Worm (Caenorhabditis elegans): Measurements from ENCODE around the gene T05E12.6.

The T05E12.6 gene

ce11 chrV:17064676-17065075, 24.6 kb downstream of the T05E12.6 start, which contains the start of gene srh-255:
Gene srh-255 (plus strand): TSS chrV:17064976.
- no peak for TF ChIP-seq ceh-39 (tag; optimal IDR thresholded peaks at IDR 0.05)
- TF ChIP-seq bed-3 (GFP tag; optimal IDR thresholded peaks at IDR 0.05), result no peak
- no peak for TF ChIP-seq flh-1 (GFP tag; optimal IDR thresholded peaks at IDR 0.05)
- no peak for TF ChIP-seq lin-32 (GFP tag; optimal IDR thresholded peaks at IDR 0.05)
- TF ChIP-seq mep-1 (tag; optimal IDR thresholded peaks at IDR 0.05), result no peak
- no peak for TF ChIP-seq ztf-11 (tag; optimal IDR thresholded peaks at IDR 0.05)
- TF ChIP-seq lsy-2 (tag; optimal IDR thresholded peaks at IDR 0.05), result no peak
- no peak for TF ChIP-seq hlh-1 (tag; optimal IDR thresholded peaks at IDR 0.05)
- TF ChIP-seq mab-5 (tag; optimal IDR thresholded peaks at IDR 0.05), result no peak
- TF ChIP-seq nhr-2 (tag; optimal IDR thresholded peaks at IDR 0.05), result no peak
- TF ChIP-seq ceh-83 (GFP tag; optimal IDR thresholded peaks at IDR 0.05), result no peak
- TF ChIP-seq elt-3 (tag; optimal IDR thresholded peaks at IDR 0.05), result no peak
- no peak for TF ChIP-seq nhr-12 (tag; optimal IDR thresholded peaks at IDR 0.05)
- TF ChIP-seq blmp-1 (tag; optimal IDR thresholded peaks at IDR 0.05), result no peak
- TF ChIP-seq elt-1 (tag; optimal IDR thresholded peaks at IDR 0.05; ENCODE audit: borderline replicate concordance, insufficient read depth), result no peak
- TF ChIP-seq unc-39 (tag; optimal IDR thresholded peaks at IDR 0.05), result no peak
- TF ChIP-seq nhr-76 (tag; optimal IDR thresholded peaks at IDR 0.05), result no peak
- no peak for TF ChIP-seq nhr-28 (tag; optimal IDR thresholded peaks at IDR 0.05)

DNA sequence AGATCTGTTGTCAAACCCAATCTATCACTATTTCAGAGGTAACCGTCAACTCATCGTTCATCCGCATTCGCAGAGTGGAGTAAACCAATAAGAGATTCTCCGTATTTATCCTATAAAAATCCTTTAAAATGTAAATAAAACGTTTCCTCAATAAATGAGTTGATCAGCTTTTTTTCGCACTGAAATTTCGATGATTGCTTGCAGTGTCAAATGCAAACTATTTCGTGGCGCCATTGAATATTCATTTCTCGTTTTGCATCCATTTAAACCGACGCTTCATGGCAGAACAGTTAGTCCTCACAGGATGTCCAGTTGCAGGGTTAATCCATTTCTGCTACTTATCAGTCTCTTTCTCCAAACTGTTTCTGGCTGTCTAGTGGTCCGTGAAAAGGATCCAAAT, 27.7 kb downstream of the T05E12.6 start, which contains the start of gene F28B1.9:
Gene F28B1.9 (plus strand): TSS at position 301 of the 400 bp plus-strand sequence.
- TF ChIP-seq ceh-39 (tag; optimal IDR thresholded peaks at IDR 0.05) (no peak), nhr-12 (tag; optimal IDR thresholded peaks at IDR 0.05) (no peak), drap-1 (GFP tag; optimal IDR thresholded peaks at IDR 0.05) (no peak), nhr-28 (tag; optimal IDR thresholded peaks at IDR 0.05) (no peak), lin-32 (GFP tag; optimal IDR thresholded peaks at IDR 0.05) (no peak), mep-1 (tag; optimal IDR thresholded peaks at IDR 0.05) (no peak)

DNA sequence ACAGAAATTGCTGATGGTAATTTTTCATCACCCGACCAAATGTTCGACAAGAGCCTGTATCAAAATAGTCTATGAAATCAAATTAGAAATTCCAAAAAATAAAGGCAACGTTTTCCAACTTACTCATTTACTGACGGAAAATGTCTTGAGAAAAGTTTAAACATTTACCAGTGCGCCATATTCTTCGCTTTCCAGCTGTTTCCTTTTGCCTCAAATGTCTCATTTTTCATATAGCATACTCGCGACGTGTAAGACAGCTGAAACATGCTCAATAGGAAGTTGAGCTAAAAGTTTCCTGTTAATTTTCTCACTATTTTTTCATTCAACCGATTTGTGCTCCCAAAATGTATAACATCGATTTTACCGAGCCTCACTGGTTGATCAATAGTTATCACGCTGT, 29.3 kb downstream of the T05E12.6 start, which contains the start of gene sri-66:
Gene sri-66 (plus strand): TSS at position 301 of the 400 bp plus-strand sequence.
- TF ChIP-seq lin-13 (tag; optimal IDR thresholded peaks at IDR 0.05), result no peak
- TF ChIP-seq snpc-4 (tag; optimal IDR thresholded peaks at IDR 0.05), result no peak
- TF ChIP-seq drap-1 (GFP tag; optimal IDR thresholded peaks at IDR 0.05), result no peak
- no peak for TF ChIP-seq nhr-2 (tag; optimal IDR thresholded peaks at IDR 0.05)
- TF ChIP-seq mep-1 (tag; optimal IDR thresholded peaks at IDR 0.05), result no peak
- no peak for TF ChIP-seq ztf-11 (tag; optimal IDR thresholded peaks at IDR 0.05)
- no peak for TF ChIP-seq sptf-1 (tag; optimal IDR thresholded peaks at IDR 0.05)
- TF ChIP-seq zip-8 (tag; optimal IDR thresholded peaks at IDR 0.05), result no peak
- no peak for TF ChIP-seq M03D4.4 (tag; optimal IDR thresholded peaks at IDR 0.05)
- TF ChIP-seq unc-62 (GFP tag; optimal IDR thresholded peaks at IDR 0.05), result no peak

DNA sequence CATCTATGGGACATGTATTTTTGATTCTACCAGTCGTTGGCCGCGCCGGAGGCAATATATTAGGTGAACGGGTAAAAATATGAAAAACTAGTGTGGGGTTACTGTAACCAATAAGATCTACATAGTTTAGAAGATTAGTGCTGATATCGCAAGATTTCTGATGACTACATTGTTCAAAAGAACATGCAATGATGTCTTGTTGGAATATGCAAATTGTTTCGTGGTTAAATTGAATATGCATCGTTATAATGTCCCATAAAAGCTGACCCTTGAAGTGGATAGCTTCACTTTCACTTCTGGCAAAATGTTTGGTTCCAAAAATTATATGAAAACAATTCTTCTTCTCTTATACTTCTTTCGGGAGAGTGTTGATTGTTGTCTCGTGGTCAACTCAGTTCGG, 44.7 kb downstream of the T05E12.6 start, which contains the start of gene F28B1.2:
Gene F28B1.2 (plus strand): TSS at position 301 of the 400 bp plus-strand sequence.
- TF ChIP-seq lsy-2 (tag; optimal IDR thresholded peaks at IDR 0.05) (no peak), flh-1 (GFP tag; optimal IDR thresholded peaks at IDR 0.05) (no peak), zip-8 (tag; optimal IDR thresholded peaks at IDR 0.05) (no peak), ces-1 (GFP tag; optimal IDR thresholded peaks at IDR 0.05) (no peak), M03D4.4 (tag; optimal IDR thresholded peaks at IDR 0.05) (no peak), elt-1 (tag; optimal IDR thresholded peaks at IDR 0.05; ENCODE audit: borderline replicate concordance, insufficient read depth) (no peak), ham-2 (GFP tag; optimal IDR thresholded peaks at IDR 0.05) (no peak), sptf-1 (tag; optimal IDR thresholded peaks at IDR 0.05) (no peak), unc-120 (tag; optimal IDR thresholded peaks at IDR 0.05; ENCODE audit: poor library complexity, severe bottlenecking) (no peak), nhr-76 (tag; optimal IDR thresholded peaks at IDR 0.05) (no peak), ceh-43 (GFP tag; optimal IDR thresholded peaks at IDR 0.05) (no peak), tbx-8 (GFP tag; optimal IDR thresholded peaks at IDR 0.05) (no peak), unc-62 (GFP tag; optimal IDR thresholded peaks at IDR 0.05) (no peak), ztf-11 (tag; optimal IDR thresholded peaks at IDR 0.05) (no peak)

ce11 chrV:17042263-17042662, 47.0 kb downstream of the T05E12.6 start, which contains the start of gene hpo-33:
Gene hpo-33 (plus strand): TSS chrV:17042563.
- no peak for TF ChIP-seq pha-4 (tag; optimal IDR thresholded peaks at IDR 0.05)
- TF ChIP-seq lsy-2 (tag; optimal IDR thresholded peaks at IDR 0.05), result no peak
- TF ChIP-seq ham-2 (GFP tag; optimal IDR thresholded peaks at IDR 0.05), result no peak
- no peak for TF ChIP-seq sem-2 (GFP tag; optimal IDR thresholded peaks at IDR 0.05)
- TF ChIP-seq lin-13 (tag; optimal IDR thresholded peaks at IDR 0.05), result no peak
- TF ChIP-seq cnd-1 (tag; optimal IDR thresholded peaks at IDR 0.05), result no peak
- TF ChIP-seq ceh-83 (GFP tag; optimal IDR thresholded peaks at IDR 0.05), result no peak
- no peak for TF ChIP-seq ztf-11 (tag; optimal IDR thresholded peaks at IDR 0.05)
- no peak for TF ChIP-seq elt-1 (tag; optimal IDR thresholded peaks at IDR 0.05; ENCODE audit: borderline replicate concordance, insufficient read depth)
- no peak for TF ChIP-seq tbx-8 (GFP tag; optimal IDR thresholded peaks at IDR 0.05)
- TF ChIP-seq nhr-76 (tag; optimal IDR thresholded peaks at IDR 0.05), result no peak
- no peak for TF ChIP-seq unc-62 (GFP tag; optimal IDR thresholded peaks at IDR 0.05)
